Worm (Caenorhabditis elegans): Measurements from ENCODE around the gene emb-1.

ce11 chrIII:5139768-5140167 lies 33.5 kb upstream of the emb-1 start:
- no peak for TF ChIP-seq tbx-37 (GFP tag; conservative IDR thresholded peaks at IDR 0.05)
- TF ChIP-seq sea-1 (GFP tag; conservative IDR thresholded peaks at IDR 0.05), result no peak
- TF ChIP-seq ama-1 (optimal IDR thresholded peaks at IDR 0.05), result no peak
- TF ChIP-seq ets-7 (tag; optimal IDR thresholded peaks at IDR 0.05), result no peak
- TF ChIP-seq hnd-1 (tag; optimal IDR thresholded peaks at IDR 0.05), result no peak
- TF ChIP-seq hmg-4 (GFP tag; optimal IDR thresholded peaks at IDR 0.05), result no peak
- TF ChIP-seq flt-1 (GFP tag; IDR thresholded peaks at IDR 0.05), result no peak
- no peak for TF ChIP-seq ceh-36 (tag; optimal IDR thresholded peaks at IDR 0.05)
- TF ChIP-seq ceh-13 (GFP tag; optimal IDR thresholded peaks at IDR 0.05), result no peak
- no peak for TF ChIP-seq aly-1 (tag; optimal IDR thresholded peaks at IDR 0.05)
- no peak for TF ChIP-seq hmbx-1 (tag; optimal IDR thresholded peaks at IDR 0.05)
- no peak for TF ChIP-seq scrt-1 (GFP tag; IDR thresholded peaks at IDR 0.05)
- TF ChIP-seq tra-4 (tag; optimal IDR thresholded peaks at IDR 0.05), result no peak
- no peak for TF ChIP-seq pes-1 (GFP tag; IDR thresholded peaks at IDR 0.05)
